Fruit fly (Drosophila melanogaster): ENCODE measurements around the gene vri.
A peak's percentile ranks its signal among the peaks of the same experiment; 100 is the strongest.

The vri gene

dm6 chr2L:5261223-5261984 is 27.3 kb upstream of the vri start (continued):
- TF ChIP-seq fd85E (GFP tag; optimal IDR thresholded peaks at IDR 0.05) (no peak), CG6276 (GFP tag; optimal IDR thresholded peaks at IDR 0.05) (peak; percentile 75), salr (GFP tag; optimal IDR thresholded peaks at IDR 0.05) (peak; percentile 73 to 87), OdsH (GFP tag; optimal IDR thresholded peaks at IDR 0.05) (peak; percentile 76), spab (GFP tag; optimal IDR thresholded peaks at IDR 0.05) (peak; percentile 89), CG6854 (GFP tag; optimal IDR thresholded peaks at IDR 0.05) (peak; percentile 80), CG34406 (GFP tag; optimal IDR thresholded peaks at IDR 0.05) (peak; percentile 82), Eip78C (GFP tag) (peak; percentile 97), Sox15 (GFP tag; optimal IDR thresholded peaks at IDR 0.05) (peak; percentile 53), CG9139 (GFP tag; optimal IDR thresholded peaks at IDR 0.05) (peak; percentile 86), CG3919 (GFP tag; optimal IDR thresholded peaks at IDR 0.05) (peak; percentile 89), CG7368 (GFP tag; optimal IDR thresholded peaks at IDR 0.05) (peak; percentile 72), CG10631 (GFP tag; optimal IDR thresholded peaks at IDR 0.05) (peak; percentile 78), CG8319 (GFP tag; optimal IDR thresholded peaks at IDR 0.05) (peak; percentile 81), CG16779 (tag; optimal IDR thresholded peaks at IDR 0.05) (peak; percentile 73), Smox (GFP tag; optimal IDR thresholded peaks at IDR 0.05) (peak; percentile 90), CG1621 (tag; optimal IDR thresholded peaks at IDR 0.05) (peak; percentile 89), CG10669 (GFP tag; optimal IDR thresholded peaks at IDR 0.05) (peak; percentile 84), achi (GFP tag; optimal IDR thresholded peaks at IDR 0.05) (peak; percentile 84), CG8119 (GFP tag; IDR thresholded peaks at IDR 0.05) (peak; percentile 87), CG32006 (GFP tag; optimal IDR thresholded peaks at IDR 0.05) (peak; percentile 75), ss (GFP tag; optimal IDR thresholded peaks at IDR 0.05) (peak; percentile 92 to 93)

dm6 chr2L:5263343-5264051 is 25.2 kb upstream of the vri start, which contains the start of gene Cyp4ac1:
Gene Cyp4ac1 (plus strand): TSS chr2L:5264001.
- peak; percentile 65 for TF ChIP-seq vri (GFP tag; optimal IDR thresholded peaks at IDR 0.05)
- TF ChIP-seq Blimp-1 (GFP tag; optimal IDR thresholded peaks at IDR 0.05) = no peak
- no peak for TF ChIP-seq Hr39 (GFP tag; optimal IDR thresholded peaks at IDR 0.05)

- TF ChIP-seq svp (GFP tag) (peak; percentile 95), CG11762 (GFP tag; optimal IDR thresholded peaks at IDR 0.05; ENCODE audit: insufficient read depth) (no peak), CG8319 (GFP tag; optimal IDR thresholded peaks at IDR 0.05) (no peak), eg (GFP tag; IDR thresholded peaks at IDR 0.05) (no peak), Hr39 (GFP tag; optimal IDR thresholded peaks at IDR 0.05) (no peak), Eip75B (GFP tag; optimal IDR thresholded peaks at IDR 0.05) (no peak), ss (GFP tag; optimal IDR thresholded peaks at IDR 0.05) (no peak), CG1621 (tag; optimal IDR thresholded peaks at IDR 0.05) (no peak)
These were observed 24.6 kb upstream of the vri start for dm6 chr2L:5264157-5264556.

- no peak for TF ChIP-seq topi (GFP tag; optimal IDR thresholded peaks at IDR 0.05)
- TF ChIP-seq Sox14 (GFP tag; optimal IDR thresholded peaks at IDR 0.05) = no peak
- TF ChIP-seq fkh (GFP tag; optimal IDR thresholded peaks at IDR 0.05) = no peak
- no peak for TF ChIP-seq fd59A (GFP tag; optimal IDR thresholded peaks at IDR 0.05)
- no peak for TF ChIP-seq CG34406 (GFP tag; optimal IDR thresholded peaks at IDR 0.05)
- no peak for TF ChIP-seq CG6808 (GFP tag; optimal IDR thresholded peaks at IDR 0.05)
These were observed 22.7 kb upstream of the vri start, which contains the start of gene Cyp4ac2 for dm6 chr2L:5266092-5266491. Gene Cyp4ac2 (plus strand): TSS chr2L:5266392.
